Worm (Caenorhabditis elegans) whole organism, L4/young adult: Measurements from ENCODE around the gene T04A8.18.

Experiments used
- dao-5 ChIP-seq: sonication (generic microtip); optimal IDR thresholded peaks from 2 replicates; lab custom pipeline; 2016; ENCODE audit warnings: missing genotype, missing genetic modification characterization, moderate library complexity, missing compliant biosample characterization
- him-1 ChIP-seq: sonication (generic microtip); optimal IDR thresholded peaks from 2 replicates; lab custom pipeline; 2016; ENCODE audit warnings: missing genotype, missing genetic modification reagents, missing genetic modification characterization, missing compliant biosample characterization

DNA sequence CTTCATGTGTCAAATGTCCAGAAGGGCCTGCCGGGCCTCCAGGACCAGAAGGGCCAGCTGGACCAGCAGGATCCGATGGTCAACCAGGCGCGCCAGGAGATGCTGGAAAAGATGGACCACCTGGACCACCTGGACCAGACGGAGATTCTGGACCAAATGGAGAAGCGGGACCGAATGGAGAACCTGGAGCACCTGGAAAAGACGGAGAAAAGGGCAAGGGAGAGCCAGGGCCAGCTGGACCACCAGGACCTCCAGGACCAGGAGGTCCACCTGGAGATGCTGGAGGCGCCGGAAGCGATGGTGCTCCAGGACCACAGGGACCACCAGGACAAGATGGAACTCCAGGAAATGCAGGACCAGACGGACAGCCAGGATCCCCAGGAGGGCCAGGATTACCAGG, 39.7 kb downstream of the T04A8.18 start:
- TF ChIP-seq dao-5 (tag; lab: Kevin White, UChicago) (no peak), him-1 (tag; lab: Kevin White, UChicago) (no peak)
